Worm (Caenorhabditis elegans): ENCODE data around the gene ztf-14.

Gene ztf-14

ce11 chrX:14480248-14480647, 15.6 kb upstream of the ztf-14 start, which contains the start of gene gfi-3:
Gene gfi-3 (plus strand): TSS chrX:14480572.
- TF ChIP-seq tbx-7 (tag; optimal IDR thresholded peaks at IDR 0.05) (no peak), nhr-232 (tag; optimal IDR thresholded peaks at IDR 0.05) (no peak), C38D4.7 (GFP tag; optimal IDR thresholded peaks at IDR 0.05) (peak; percentile 35), lim-6 (tag; optimal IDR thresholded peaks at IDR 0.05) (no peak), pqm-1 (tag; optimal IDR thresholded peaks at IDR 0.05) (no peak), ceh-34 (tag; optimal IDR thresholded peaks at IDR 0.05) (peak; percentile 77), che-1 (tag; optimal IDR thresholded peaks at IDR 0.05) (no peak), ceh-6 (GFP tag; optimal IDR thresholded peaks at IDR 0.05) (no peak), nfya-1 (tag; optimal IDR thresholded peaks at IDR 0.05) (peak; percentile 72), fkh-10 (GFP tag; optimal IDR thresholded peaks at IDR 0.05) (no peak), npax-4 (tag; optimal IDR thresholded peaks at IDR 0.05) (no peak), Y22D7AL.16 (tag; optimal IDR thresholded peaks at IDR 0.05) (no peak), sox-2 (GFP tag; IDR thresholded peaks at IDR 0.05) (no peak), syd-9 (tag; optimal IDR thresholded peaks at IDR 0.05) (peak; percentile 10), ets-4 (tag; optimal IDR thresholded peaks at IDR 0.05) (no peak), ztf-16 (tag; optimal IDR thresholded peaks at IDR 0.05) (no peak), ttx-3 (tag; optimal IDR thresholded peaks at IDR 0.05) (peak; percentile 41), elt-2 (tag; optimal IDR thresholded peaks at IDR 0.05) (peak; percentile 72), rnt-1 (tag; optimal IDR thresholded peaks at IDR 0.05) (peak; percentile 25), eyg-1 (tag; optimal IDR thresholded peaks at IDR 0.05) (no peak), zip-5 (tag; optimal IDR thresholded peaks at IDR 0.05) (no peak), gmeb-2 (tag; optimal IDR thresholded peaks at IDR 0.05) (peak; percentile 26), sdc-2 (tag; optimal IDR thresholded peaks at IDR 0.05) (peak; percentile 76), ceh-9 (tag; optimal IDR thresholded peaks at IDR 0.05) (no peak), ceh-18 (tag; optimal IDR thresholded peaks at IDR 0.05) (peak; percentile 61), ceh-24 (tag; optimal IDR thresholded peaks at IDR 0.05) (no peak), tbx-2 (tag; optimal IDR thresholded peaks at IDR 0.05) (peak; percentile 72), unc-3 (GFP tag; conservative IDR thresholded peaks at IDR 0.05) (peak; percentile 20; the same call in 1 of the 2 replicates), unc-3 (tag; optimal IDR thresholded peaks at IDR 0.05) (no peak), lin-11 (tag; optimal IDR thresholded peaks at IDR 0.05) (no peak), ref-2 (tag; optimal IDR thresholded peaks at IDR 0.05) (no peak), hlh-30 (tag; optimal IDR thresholded peaks at IDR 0.05; ENCODE audit: insufficient read depth) (no peak), ceh-19 (GFP tag; optimal IDR thresholded peaks at IDR 0.05) (no peak), pha-4 (tag; optimal IDR thresholded peaks at IDR 0.05) (no peak), ama-1 (optimal IDR thresholded peaks at IDR 0.05) (no peak), ahr-1 (tag; optimal IDR thresholded peaks at IDR 0.05) (no peak), dve-1 (tag; optimal IDR thresholded peaks at IDR 0.05) (no peak), pha-2 (tag; optimal IDR thresholded peaks at IDR 0.05) (peak; percentile 17), hlh-8 (tag; optimal IDR thresholded peaks at IDR 0.05) (no peak), F13H6.1 (tag; optimal IDR thresholded peaks at IDR 0.05) (peak; percentile 8), ceh-14 (tag; optimal IDR thresholded peaks at IDR 0.05) (peak; percentile 11), unc-55 (GFP tag; optimal IDR thresholded peaks at IDR 0.05) (peak; percentile 23), dmd-4 (tag; optimal IDR thresholded peaks at IDR 0.05; ENCODE audit: borderline replicate concordance) (peak; percentile 36), T23F11.4 (GFP tag; optimal IDR thresholded peaks at IDR 0.05) (no peak), hlh-13 (GFP tag; optimal IDR thresholded peaks at IDR 0.05) (no peak), K09A11.1 (tag; optimal IDR thresholded peaks at IDR 0.05; ENCODE audit: insufficient read depth) (no peak), ceh-30 (tag; optimal IDR thresholded peaks at IDR 0.05) (no peak), C08G9.2 (tag; optimal IDR thresholded peaks at IDR 0.05) (no peak), madf-2 (tag; optimal IDR thresholded peaks at IDR 0.05) (peak; percentile 48), ceh-2 (tag; optimal IDR thresholded peaks at IDR 0.05) (peak; percentile 4), ceh-48 (tag; optimal IDR thresholded peaks at IDR 0.05) (peak; percentile 18), fax-1 (tag; optimal IDR thresholded peaks at IDR 0.05) (no peak), unc-86 (tag; optimal IDR thresholded peaks at IDR 0.05) (peak; percentile 40), elt-4 (tag; optimal IDR thresholded peaks at IDR 0.05) (no peak)

All from whole organism, late embryonic.